Worm (Caenorhabditis elegans): ENCODE results near the gene flp-4.

DNA sequence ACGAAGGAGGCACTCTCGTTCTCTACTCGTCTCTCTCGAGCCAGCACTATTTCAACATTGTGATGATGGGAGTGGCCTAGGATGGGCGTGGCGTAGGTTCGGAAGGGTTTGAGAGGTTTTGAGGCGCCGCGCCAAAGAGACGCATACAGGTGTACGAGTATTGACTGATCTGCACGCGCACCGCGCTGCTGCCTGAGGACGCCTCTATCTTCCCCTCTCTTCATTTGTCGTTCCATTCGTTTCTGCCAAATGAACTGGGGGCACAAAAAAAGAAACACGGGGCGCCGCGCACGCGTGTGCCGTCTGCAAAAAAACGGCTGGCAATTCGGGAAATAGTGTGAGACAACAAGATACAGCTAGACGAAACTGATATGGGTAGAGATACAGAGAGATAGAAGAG, 32.7 kb upstream of the flp-4 start, which contains the start of gene lec-2:
- TF ChIP-seq nhr-25 (tag; optimal IDR thresholded peaks at IDR 0.05) (no peak), peb-1 (tag; optimal IDR thresholded peaks at IDR 0.05) (no peak), unc-62 (GFP tag; optimal IDR thresholded peaks at IDR 0.05) (no peak), nhr-12 (tag; optimal IDR thresholded peaks at IDR 0.05) (no peak), unc-55 (GFP tag; optimal IDR thresholded peaks at IDR 0.05) (no peak), nhr-77 (tag; optimal IDR thresholded peaks at IDR 0.05) (no peak)

All from whole organism, L2 larva.